Worm (Caenorhabditis elegans) whole organism, L1 larva: Measurements from ENCODE around the gene tre-5.

ENCODE experiments used
- C16A3.4 ChIP-seq: fragments of 150-350 bp; optimal IDR thresholded peaks from 2 replicates; lab custom pipeline; 2014; ENCODE audit warnings: missing biosample characterization, missing genetic modification characterization
- F16B12.6 ChIP-seq: fragments of 150-350 bp; optimal IDR thresholded peaks from 2 replicates; lab custom pipeline; 2014; ENCODE audit warnings: missing biosample characterization, missing genetic modification characterization
- Y116A8C.19 ChIP-seq: sonication (generic microtip); optimal IDR thresholded peaks from 2 replicates; lab custom pipeline; 2016; ENCODE audit warnings: missing compliant biosample characterization, missing genetic modification characterization, borderline replicate concordance
- alr-1 ChIP-seq: fragments of 200-800 bp; sonication (Bioruptor generic); optimal IDR thresholded peaks from 2 replicates; lab custom pipeline; 2018; ENCODE audit warnings: borderline replicate concordance, mild to moderate bottlenecking, missing genetic modification characterization, missing compliant biosample characterization
- aly-2 ChIP-seq: fragments of 150-350 bp; optimal IDR thresholded peaks from 2 replicates; lab custom pipeline; 2014; ENCODE audit warnings: missing biosample characterization, missing genetic modification characterization
- ama-1 ChIP-seq: fragments of 150-350 bp; optimal IDR thresholded peaks from 2 replicates; lab custom pipeline; 2014
- blmp-1 ChIP-seq: fragments of 150-350 bp; optimal IDR thresholded peaks from 2 replicates; lab custom pipeline; 2014; ENCODE audit warnings: missing biosample characterization, missing genetic modification characterization
- ceh-63 ChIP-seq: fragments of 200-800 bp; sonication (Bioruptor generic); optimal IDR thresholded peaks from 2 replicates; lab custom pipeline; 2018; ENCODE audit warnings: mild to moderate bottlenecking, missing genetic modification characterization, missing compliant biosample characterization
- ceh-82 ChIP-seq, 3 experiments: fragments of 150-350 bp in 1 of 3; sonication (generic microtip) in 2 of 3; optimal IDR thresholded peaks; 2 replicates each; lab custom pipeline; 2014 to 2017; ENCODE audit warnings: missing biosample characterization in 3 of 3, missing genetic modification characterization in 3 of 3
- ceh-90 ChIP-seq: sonication (generic microtip); optimal IDR thresholded peaks from 2 replicates; lab custom pipeline; 2016; ENCODE audit warnings: missing genetic modification characterization, missing compliant biosample characterization
- dsc-1 ChIP-seq: sonication (generic microtip); optimal IDR thresholded peaks from 2 replicates; lab custom pipeline; 2016; ENCODE audit warnings: mild to moderate bottlenecking, missing genetic modification characterization, missing compliant biosample characterization
- efl-1 ChIP-seq, 4 experiments: fragments of 150-350 bp; optimal IDR thresholded peaks in 3 of 4; peaks in 1 of 4; 1 replicate in 1 of 4; 2 replicates in 3 of 4; lab custom pipeline; 2014; ENCODE audit warnings: missing biosample characterization in 2 of 4, missing genetic modification characterization in 2 of 4, missing genetic modification reagents in 2 of 4
- egl-27 ChIP-seq, 2 experiments: fragments of 150-350 bp in 1 of 2; sonication (generic microtip); optimal IDR thresholded peaks; 3 replicates each; lab custom pipeline; 2017 to 2018; ENCODE audit warnings: missing biosample characterization in 2 of 2, missing genetic modification characterization in 2 of 2, missing genetic modification reagents in 2 of 2
- elt-2 ChIP-seq: sonication (generic microtip); optimal IDR thresholded peaks from 2 replicates; lab custom pipeline; 2016; ENCODE audit warnings: missing genetic modification characterization, mild to moderate bottlenecking, inconsistent platforms, missing compliant biosample characterization, missing genetic modification reagents
- fkh-10 ChIP-seq: sonication (generic microtip); optimal IDR thresholded peaks from 2 replicates; lab custom pipeline; 2017; ENCODE audit warnings: missing biosample characterization, missing genetic modification reagents, missing genetic modification characterization
- fkh-4 ChIP-seq: sonication (generic microtip); optimal IDR thresholded peaks from 2 replicates; lab custom pipeline; 2016; ENCODE audit warnings: missing compliant biosample characterization, missing genetic modification characterization, borderline replicate concordance
- fkh-8 ChIP-seq: sonication (generic microtip); optimal IDR thresholded peaks from 2 replicates; lab custom pipeline; 2016; ENCODE audit warnings: mild to moderate bottlenecking, missing genetic modification characterization, missing compliant biosample characterization
- grh-1 ChIP-seq: fragments of 200-800 bp; sonication (Bioruptor generic); IDR thresholded peaks from 2 replicates; pipeline ENCODE4 v1.3.6; 2022; ENCODE audit warnings: missing genetic modification reagents, missing genetic modification characterization, missing compliant biosample characterization
- hlh-4 ChIP-seq: sonication (generic microtip); optimal IDR thresholded peaks from 2 replicates; lab custom pipeline; 2016; ENCODE audit warnings: mild to moderate bottlenecking, missing genetic modification characterization, missing compliant biosample characterization
- hpl-2 ChIP-seq: fragments of 150-350 bp; optimal IDR thresholded peaks from 2 replicates; lab custom pipeline; 2014; ENCODE audit warnings: missing biosample characterization, missing genetic modification reagents, missing genetic modification characterization
- isw-1 ChIP-seq: fragments of 200-800 bp; sonication (Bioruptor generic); IDR thresholded peaks from 2 replicates; pipeline ENCODE4 v1.3.6; 2022; ENCODE audit warnings: missing genetic modification characterization, missing compliant biosample characterization
- jun-1 ChIP-seq: fragments of 150-350 bp; optimal IDR thresholded peaks from 2 replicates; lab custom pipeline; 2014; ENCODE audit warnings: missing biosample characterization, missing genetic modification reagents, missing genetic modification characterization
- lin-13 ChIP-seq: fragments of 150-350 bp; optimal IDR thresholded peaks from 2 replicates; lab custom pipeline; 2014; ENCODE audit warnings: missing biosample characterization, missing genetic modification reagents, missing genetic modification characterization
- lin-14 ChIP-seq: fragments of 200-800 bp; sonication (Bioruptor generic); optimal IDR thresholded peaks from 2 replicates; lab custom pipeline; 2018; ENCODE audit warnings: mild to moderate bottlenecking, missing genetic modification characterization, moderate library complexity, missing compliant biosample characterization
- lin-35 ChIP-seq, 2 experiments: fragments of 150-350 bp; optimal IDR thresholded peaks; 2 replicates each; lab custom pipeline; 2014; ENCODE audit warnings: missing biosample characterization in 2 of 2, missing genetic modification characterization in 2 of 2, missing genetic modification reagents in 2 of 2
- lin-39 ChIP-seq: fragments of 150-350 bp; optimal IDR thresholded peaks from 2 replicates; lab custom pipeline; 2014; ENCODE audit warnings: missing biosample characterization, missing genetic modification reagents, missing genetic modification characterization
- lsy-2 ChIP-seq, 2 experiments: fragments of 150-350 bp; optimal IDR thresholded peaks; 2 replicates each; lab custom pipeline; 2014; ENCODE audit warnings: missing biosample characterization in 2 of 2, missing genetic modification characterization in 2 of 2
- mdl-1 ChIP-seq, 2 experiments: fragments of 150-350 bp; optimal IDR thresholded peaks; 2 replicates each; lab custom pipeline; 2014 to 2017; ENCODE audit warnings: missing biosample characterization in 2 of 2, missing genetic modification characterization in 2 of 2, inconsistent platforms in 1 of 2
- mep-1 ChIP-seq: fragments of 150-350 bp; optimal IDR thresholded peaks from 2 replicates; lab custom pipeline; 2014; ENCODE audit warnings: missing biosample characterization, missing genetic modification characterization
- nhr-11 ChIP-seq: fragments of 150-350 bp; optimal IDR thresholded peaks from 2 replicates; lab custom pipeline; 2014; ENCODE audit warnings: missing biosample characterization, missing genetic modification characterization
- nhr-12 ChIP-seq: sonication (generic microtip); optimal IDR thresholded peaks from 2 replicates; lab custom pipeline; 2017; ENCODE audit warnings: missing biosample characterization, missing genetic modification characterization
- nhr-19 ChIP-seq: fragments of 200-800 bp; sonication (Bioruptor generic); conservative IDR thresholded peaks from 2 replicates; pipeline ENCODE4 v1.3.6; 2022; ENCODE audit warnings: missing genetic modification characterization, missing compliant biosample characterization
- nhr-20 ChIP-seq: sonication (generic microtip); optimal IDR thresholded peaks from 2 replicates; lab custom pipeline; 2016; ENCODE audit warnings: mild to moderate bottlenecking, missing genetic modification characterization, missing compliant biosample characterization
- nhr-28 ChIP-seq: fragments of 150-350 bp; optimal IDR thresholded peaks from 2 replicates; lab custom pipeline; 2014; ENCODE audit warnings: missing biosample characterization, missing genetic modification characterization
- nhr-47 ChIP-seq: sonication (generic microtip); optimal IDR thresholded peaks from 2 replicates; lab custom pipeline; 2016; ENCODE audit warnings: mild to moderate bottlenecking, missing genetic modification characterization, moderate library complexity, missing compliant biosample characterization
- nhr-71 ChIP-seq: sonication (generic microtip); optimal IDR thresholded peaks from 2 replicates; lab custom pipeline; 2016; ENCODE audit warnings: mild to moderate bottlenecking, missing genetic modification characterization, moderate library complexity, missing compliant biosample characterization
- nhr-76 ChIP-seq: sonication (generic microtip); optimal IDR thresholded peaks from 2 replicates; lab custom pipeline; 2017; ENCODE audit warnings: missing biosample characterization, missing genetic modification characterization
- nhr-77 ChIP-seq: fragments of 150-350 bp; optimal IDR thresholded peaks from 2 replicates; lab custom pipeline; 2014; ENCODE audit warnings: missing biosample characterization, missing genetic modification characterization
- nhr-84 ChIP-seq: sonication (generic microtip); optimal IDR thresholded peaks from 2 replicates; lab custom pipeline; 2017; ENCODE audit warnings: missing biosample characterization, missing genetic modification characterization
- nhr-85 ChIP-seq: sonication (generic microtip); peaks from one replicate; lab custom pipeline; 2016; ENCODE audit warnings: missing genetic modification characterization, inconsistent platforms, missing compliant biosample characterization
- nhr-90 ChIP-seq: sonication (generic microtip); optimal IDR thresholded peaks from 2 replicates; lab custom pipeline; 2016; ENCODE audit warnings: mild to moderate bottlenecking, missing genetic modification characterization, missing compliant biosample characterization; ENCODE audit not compliant: poor library complexity
- pqm-1 ChIP-seq: sonication (generic microtip); optimal IDR thresholded peaks from 3 replicates; lab custom pipeline; 2017; ENCODE audit warnings: missing biosample characterization, missing genetic modification characterization
- rnt-1 ChIP-seq: sonication (generic microtip); optimal IDR thresholded peaks from 2 replicates; lab custom pipeline; 2016; ENCODE audit warnings: mild to moderate bottlenecking, missing genetic modification characterization, moderate library complexity, missing compliant biosample characterization
- skn-1 ChIP-seq: fragments of 150-350 bp; optimal IDR thresholded peaks from 2 replicates; lab custom pipeline; 2014; ENCODE audit warnings: missing biosample characterization, missing genetic modification characterization
- sup-37 ChIP-seq: fragments of 200-800 bp; sonication (Bioruptor generic); optimal IDR thresholded peaks from 2 replicates; lab custom pipeline; 2018; ENCODE audit warnings: mild to moderate bottlenecking, missing genetic modification characterization, missing compliant biosample characterization
- swsn-7 ChIP-seq: sonication (generic microtip); optimal IDR thresholded peaks from 2 replicates; lab custom pipeline; 2016; ENCODE audit warnings: missing genetic modification characterization, missing compliant biosample characterization
- tlp-1 ChIP-seq: fragments of 150-350 bp; optimal IDR thresholded peaks from 2 replicates; lab custom pipeline; 2014; ENCODE audit warnings: missing biosample characterization, missing genetic modification characterization
- unc-30 ChIP-seq: sonication (generic microtip); optimal IDR thresholded peaks from 2 replicates; lab custom pipeline; 2017; ENCODE audit warnings: missing biosample characterization, missing genetic modification characterization
- unc-62 ChIP-seq: fragments of 150-350 bp; optimal IDR thresholded peaks from 2 replicates; lab custom pipeline; 2014; ENCODE audit warnings: missing biosample characterization, missing genetic modification reagents, missing genetic modification characterization
- unc-86 ChIP-seq: sonication (generic microtip); optimal IDR thresholded peaks from 2 replicates; lab custom pipeline; 2016; ENCODE audit warnings: missing genetic modification characterization, missing compliant biosample characterization
- xbp-1 ChIP-seq: sonication (generic microtip); optimal IDR thresholded peaks from 2 replicates; lab custom pipeline; 2016; ENCODE audit warnings: missing genetic modification characterization, missing compliant biosample characterization
- zag-1 ChIP-seq: fragments of 150-350 bp; optimal IDR thresholded peaks from 2 replicates; lab custom pipeline; 2014; ENCODE audit warnings: missing biosample characterization, missing genetic modification characterization
- zip-4 ChIP-seq: fragments of 200-800 bp; sonication (Bioruptor generic); optimal IDR thresholded peaks from 2 replicates; lab custom pipeline; 2018; ENCODE audit warnings: mild to moderate bottlenecking, missing genetic modification characterization, moderate library complexity, missing compliant biosample characterization

The tre-5 gene

DNA sequence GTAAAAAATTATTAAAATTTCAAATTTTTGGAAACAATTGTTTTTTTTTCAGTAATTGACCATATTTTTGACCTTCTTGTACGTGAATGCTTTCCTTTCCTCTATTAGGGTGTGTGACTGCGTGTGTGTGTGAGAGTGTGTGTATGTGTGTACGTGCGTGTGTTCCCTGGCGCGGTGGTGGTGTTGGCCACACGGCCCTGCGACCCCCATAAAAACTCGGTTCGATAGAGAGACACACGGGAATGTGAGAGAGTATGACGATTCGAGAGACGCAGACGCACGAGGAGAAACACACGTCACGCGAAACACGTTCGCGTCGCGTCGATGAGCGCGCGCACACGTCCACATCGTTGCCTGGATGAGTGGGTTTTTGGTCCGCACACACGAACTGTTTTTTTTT, 36.3 kb downstream of the tre-5 start (continued):
- no peak for TF ChIP-seq hlh-4
- peak; percentile 60; the same call in 1 of the 2 replicates for TF ChIP-seq grh-1
- TF ChIP-seq unc-86: peak; percentile 59
- no peak for TF ChIP-seq sup-37 (GFP tag; lab: Kevin White, UChicago)
- TF ChIP-seq ama-1: no peak
- TF ChIP-seq isw-1: peak; percentile 51
- peak in 2 of 3 experiments; percentile 52 to 65 for TF ChIP-seq ceh-82 (tag; optimal IDR thresholded peaks at IDR 0.05; lab: Kevin White, UChicago)
- TF ChIP-seq nhr-77 (tag; lab: Kevin White, UChicago): peak; percentile 22
- TF ChIP-seq nhr-76 (tag; lab: Kevin White, UChicago): no peak
- peak; percentile 83 for TF ChIP-seq fkh-8
- TF ChIP-seq alr-1 (tag; lab: Kevin White, UChicago): no peak
- no peak for TF ChIP-seq Y116A8C.19 (tag; lab: Kevin White, UChicago)
- TF ChIP-seq aly-2 (tag; lab: Kevin White, UChicago): no peak
- peak; percentile 81 for TF ChIP-seq nhr-71 (tag; lab: Kevin White, UChicago)
- TF ChIP-seq lin-39: no peak
- peak; percentile 59 for TF ChIP-seq skn-1 (tag; lab: Kevin White, UChicago)
- TF ChIP-seq fkh-4 (tag; lab: Kevin White, UChicago): no peak
- TF ChIP-seq blmp-1: peak; percentile 56
- TF ChIP-seq zag-1: no peak
- peak; percentile 98 for TF ChIP-seq lin-14 (GFP tag; lab: Kevin White, UChicago)
- peak; percentile 23 for TF ChIP-seq fkh-10
- peak; percentile 61 for TF ChIP-seq jun-1 (tag; lab: Kevin White, UChicago)
- TF ChIP-seq unc-30 (tag; lab: Kevin White, UChicago): no peak
- TF ChIP-seq nhr-85 (tag; lab: Kevin White, UChicago): peak; percentile 78
- no peak for TF ChIP-seq tlp-1 (tag; lab: Kevin White, UChicago)
- no peak for TF ChIP-seq nhr-11 (tag; lab: Kevin White, UChicago)
- TF ChIP-seq ceh-90: no peak
- TF ChIP-seq zip-4 (GFP tag; lab: Kevin White, UChicago): no peak
- peak; percentile 77 for TF ChIP-seq xbp-1 (tag; lab: Kevin White, UChicago)
- TF ChIP-seq nhr-12 (tag; lab: Kevin White, UChicago): no peak
- TF ChIP-seq swsn-7 (tag; lab: Kevin White, UChicago): peak; percentile 73
- TF ChIP-seq elt-2 (tag; lab: Kevin White, UChicago): no peak
- TF ChIP-seq nhr-90: peak; percentile 65
- TF ChIP-seq C16A3.4 (tag; lab: Kevin White, UChicago): peak; percentile 52
- peak; percentile 77 to 80 for TF ChIP-seq lin-35 (GFP tag; optimal IDR thresholded peaks at IDR 0.05; lab: Kevin White, UChicago)
- peak; percentile 65 to 68 for TF ChIP-seq efl-1 (optimal IDR thresholded peaks at IDR 0.05; lab: Kevin White, UChicago)
- peak; percentile 56 to 92 for TF ChIP-seq efl-1 (GFP tag; optimal IDR thresholded peaks at IDR 0.05 in 1 of 2; lab: Kevin White, UChicago)
- TF ChIP-seq lsy-2 (tag; optimal IDR thresholded peaks at IDR 0.05; lab: Kevin White, UChicago): peak; percentile 51 to 64
- TF ChIP-seq nhr-28 (tag; lab: Kevin White, UChicago): no peak
- TF ChIP-seq nhr-20 (tag; lab: Kevin White, UChicago): peak; percentile 71
- TF ChIP-seq ceh-63 (GFP tag; lab: Kevin White, UChicago): no peak
- TF ChIP-seq mep-1 (tag; lab: Kevin White, UChicago): peak; percentile 76
- TF ChIP-seq nhr-19: peak; percentile 33; the same call in 1 of the 2 replicates
- TF ChIP-seq F16B12.6 (tag; lab: Kevin White, UChicago): peak; percentile 44
- TF ChIP-seq lin-13 (GFP tag; lab: Kevin White, UChicago): peak; percentile 32
- TF ChIP-seq egl-27 (tag; optimal IDR thresholded peaks at IDR 0.05; lab: Kevin White, UChicago): peak in 1 of 2 experiments; percentile 17
- TF ChIP-seq rnt-1 (tag; lab: Kevin White, UChicago): peak; percentile 64
- TF ChIP-seq pqm-1 (tag; lab: Kevin White, UChicago): no peak
- TF ChIP-seq unc-62 (GFP tag; lab: Kevin White, UChicago): no peak
- peak in 1 of 2 experiments; percentile 81 for TF ChIP-seq mdl-1 (tag; optimal IDR thresholded peaks at IDR 0.05; lab: Kevin White, UChicago)
- no peak for TF ChIP-seq nhr-84
- TF ChIP-seq nhr-47 (tag; lab: Kevin White, UChicago): peak; percentile 75
- TF ChIP-seq dsc-1: peak; percentile 54
- no peak for TF ChIP-seq hpl-2 (GFP tag; lab: Kevin White, UChicago)
